Worm (Caenorhabditis elegans): ENCODE results near the gene fipr-13.

- TF ChIP-seq pha-2 (tag; optimal IDR thresholded peaks at IDR 0.05) (no peak), dmd-4 (tag; optimal IDR thresholded peaks at IDR 0.05; ENCODE audit: borderline replicate concordance) (no peak), tbx-2 (tag; optimal IDR thresholded peaks at IDR 0.05) (no peak), fax-1 (tag; optimal IDR thresholded peaks at IDR 0.05) (no peak), hlh-6 (tag; optimal IDR thresholded peaks at IDR 0.05) (no peak), ttx-3 (tag; optimal IDR thresholded peaks at IDR 0.05) (no peak), pat-9 (tag; optimal IDR thresholded peaks at IDR 0.05) (no peak), lim-6 (tag; optimal IDR thresholded peaks at IDR 0.05) (no peak), ets-4 (tag; optimal IDR thresholded peaks at IDR 0.05) (no peak), ceh-18 (tag; optimal IDR thresholded peaks at IDR 0.05) (no peak), lin-11 (tag; optimal IDR thresholded peaks at IDR 0.05) (no peak)
These were observed 20.5 kb downstream of the fipr-13 start, which contains the start of gene R04B5.6 for ce11 chrV:10084864-10085263.
